Fruit fly (Drosophila melanogaster) whole organism, embryonic: ENCODE measurements around the gene CG42814.

Source experiments
- Aef1 ChIP-seq: fragments of 200-800 bp; sonication (Bioruptor generic); IDR thresholded peaks from 3 replicates; pipeline ENCODE4 v1.3.6; 2022; ENCODE audit warnings: missing biosample characterization, missing genetic modification characterization
- B-H1 ChIP-seq: fragments of 200-800 bp; sonication (Bioruptor generic); IDR thresholded peaks from 3 replicates; pipeline ENCODE4 v1.3.6; 2022; ENCODE audit warnings: missing biosample characterization, missing genetic modification characterization
- BEAF-32 ChIP-seq: fragments of 200-800 bp; sonication (Bioruptor generic); optimal IDR thresholded peaks from 3 replicates; lab custom pipeline; 2017; ENCODE audit warnings: missing biosample characterization, missing genetic modification characterization, mild to moderate bottlenecking, moderate library complexity, missing genetic modification reagents
- CG10147 ChIP-seq: fragments of 200-800 bp; sonication (Bioruptor generic); optimal IDR thresholded peaks from 2 replicates; lab custom pipeline; 2019; ENCODE audit warnings: missing biosample characterization, mild to moderate bottlenecking, missing genetic modification characterization, moderate library complexity
- CG10267 ChIP-seq: fragments of 200-800 bp; sonication (Bioruptor generic); optimal IDR thresholded peaks from 2 replicates; lab custom pipeline; 2018; ENCODE audit warnings: missing biosample characterization, mild to moderate bottlenecking, missing genetic modification characterization, moderate library complexity
- CG10654 ChIP-seq: fragments of 200-800 bp; sonication (Bioruptor generic); optimal IDR thresholded peaks from 2 replicates; lab custom pipeline; 2016; ENCODE audit warnings: missing biosample characterization, missing genetic modification characterization
- CG13123 ChIP-seq: fragments of 200-800 bp; sonication (Bioruptor generic); optimal IDR thresholded peaks from 2 replicates; lab custom pipeline; 2016; ENCODE audit warnings: missing biosample characterization, missing genetic modification characterization
- CG13287 ChIP-seq: fragments of 200-800 bp; sonication (Bioruptor generic); IDR thresholded peaks from 2 replicates; pipeline ENCODE4 v1.3.6; 2022; ENCODE audit warnings: missing biosample characterization, missing genetic modification characterization; ENCODE audit not compliant: partially characterized antibody
- CG13296 ChIP-seq: fragments of 200-800 bp; sonication (Bioruptor generic); optimal IDR thresholded peaks from 3 replicates; lab custom pipeline; 2018; ENCODE audit warnings: missing biosample characterization, mild to moderate bottlenecking, missing genetic modification characterization
- CG14667 ChIP-seq: fragments of 200-800 bp; sonication (Bioruptor generic); IDR thresholded peaks from 2 replicates; pipeline ENCODE4 v1.3.6; 2022; ENCODE audit warnings: missing biosample characterization, missing genetic modification characterization
- CG15514 ChIP-seq: fragments of 200-800 bp; sonication (Bioruptor generic); optimal IDR thresholded peaks from 3 replicates; lab custom pipeline; 2017; ENCODE audit warnings: missing biosample characterization, missing genetic modification characterization, mild to moderate bottlenecking, moderate library complexity, missing genetic modification reagents
- CG15696 ChIP-seq: fragments of 200-800 bp; sonication (Bioruptor generic); optimal IDR thresholded peaks from 2 replicates; lab custom pipeline; 2019; ENCODE audit warnings: missing biosample characterization, mild to moderate bottlenecking, missing genetic modification characterization, moderate library complexity
- CG16779 ChIP-seq: fragments of 200-800 bp; sonication (Bioruptor generic); IDR thresholded peaks from 2 replicates; pipeline ENCODE4 v1.3.6; 2022; ENCODE audit warnings: missing biosample characterization, missing genetic modification characterization
- CG16815 ChIP-seq: fragments of 200-800 bp; sonication (Bioruptor generic); optimal IDR thresholded peaks from 3 replicates; lab custom pipeline; 2017; ENCODE audit warnings: missing biosample characterization, mild to moderate bottlenecking, missing genetic modification characterization
- CG17912 ChIP-seq: fragments of 200-800 bp; sonication (Bioruptor generic); optimal IDR thresholded peaks from 2 replicates; lab custom pipeline; 2018; ENCODE audit warnings: missing biosample characterization, mild to moderate bottlenecking, missing genetic modification characterization
- CG2678 ChIP-seq: fragments of 200-800 bp; sonication (Bioruptor generic); optimal IDR thresholded peaks from 3 replicates; lab custom pipeline; 2019; ENCODE audit warnings: missing biosample characterization, mild to moderate bottlenecking, missing genetic modification characterization, moderate library complexity
- CG42726 ChIP-seq: fragments of 200-800 bp; sonication (Bioruptor generic); IDR thresholded peaks from 2 replicates; pipeline ENCODE4 v1.3.6; 2022; ENCODE audit warnings: missing biosample characterization, missing genetic modification characterization; ENCODE audit not compliant: partially characterized antibody
- CG4404 ChIP-seq: fragments of 200-800 bp; sonication (Bioruptor generic); IDR thresholded peaks from 2 replicates; pipeline ENCODE4 v1.3.6; 2022; ENCODE audit warnings: missing biosample characterization, missing genetic modification characterization
- CG7372 ChIP-seq: fragments of 200-800 bp; sonication (Bioruptor generic); IDR thresholded peaks from 2 replicates; pipeline ENCODE4 v1.3.6; 2022; ENCODE audit warnings: missing biosample characterization, missing genetic modification characterization
- CG9609 ChIP-seq: fragments of 200-800 bp; sonication (Bioruptor generic); optimal IDR thresholded peaks from 3 replicates; lab custom pipeline; 2016; ENCODE audit warnings: missing biosample characterization, missing genetic modification characterization
- D ChIP-seq, 2 experiments: fragments of 200-800 bp in 1 of 2; fragments of >200 bp in 1 of 2; sonication (Bioruptor generic) in 1 of 2; optimal IDR thresholded peaks; 2 replicates in 1 of 2; 3 replicates in 1 of 2; lab custom pipeline; 2017; ENCODE audit warnings: mild to moderate bottlenecking in 1 of 2, missing biosample characterization in 1 of 2, missing genetic modification characterization in 1 of 2, missing genetic modification reagents in 1 of 2
- H15 ChIP-seq: fragments of 200-800 bp; sonication (Bioruptor generic); IDR thresholded peaks from 3 replicates; pipeline ENCODE4 v1.3.6; 2022; ENCODE audit warnings: missing biosample characterization, missing genetic modification characterization
- HmgZ ChIP-seq: fragments of 200-800 bp; sonication (Bioruptor generic); optimal IDR thresholded peaks from 2 replicates; lab custom pipeline; 2018; ENCODE audit warnings: missing biosample characterization, mild to moderate bottlenecking, missing genetic modification characterization
- Hr3 ChIP-seq: fragments of 200-800 bp; sonication (Bioruptor generic); optimal IDR thresholded peaks from 3 replicates; lab custom pipeline; 2016; ENCODE audit warnings: missing biosample characterization, missing genetic modification characterization
- MTF-1 ChIP-seq: fragments of 200-800 bp; sonication (Bioruptor generic); optimal IDR thresholded peaks from 2 replicates; lab custom pipeline; 2018; ENCODE audit warnings: missing biosample characterization, mild to moderate bottlenecking, missing genetic modification characterization, borderline replicate concordance
- Med ChIP-seq: fragments of 200-800 bp; sonication (Bioruptor generic); peaks from one replicate; lab custom pipeline; 2016; ENCODE audit warnings: missing biosample characterization, missing genetic modification characterization, mild to moderate bottlenecking, inconsistent platforms, moderate library complexity
- NC2α ChIP-seq: fragments of 200-800 bp; sonication (Bioruptor generic); optimal IDR thresholded peaks from 2 replicates; lab custom pipeline; 2016; ENCODE audit warnings: missing biosample characterization, missing genetic modification characterization
- NC2β ChIP-seq: fragments of 200-800 bp; sonication (Bioruptor generic); optimal IDR thresholded peaks from 2 replicates; lab custom pipeline; 2016; ENCODE audit warnings: missing biosample characterization, missing genetic modification characterization
- Nf-YC ChIP-seq: fragments of 200-800 bp; optimal IDR thresholded peaks from 3 replicates; lab custom pipeline; 2019; ENCODE audit warnings: missing biosample characterization, mild to moderate bottlenecking, missing genetic modification characterization, moderate library complexity
- Sry-δ ChIP-seq: fragments of 200-800 bp; sonication (Bioruptor generic); optimal IDR thresholded peaks from 2 replicates; lab custom pipeline; 2016; ENCODE audit warnings: missing biosample characterization, missing genetic modification characterization
- TFAM ChIP-seq: fragments of 200-800 bp; sonication (Bioruptor generic); optimal IDR thresholded peaks from 2 replicates; lab custom pipeline; 2017; ENCODE audit warnings: missing biosample characterization, missing genetic modification characterization, inconsistent platforms
- ac ChIP-seq: fragments of 200-800 bp; sonication (Bioruptor generic); optimal IDR thresholded peaks from 3 replicates; lab custom pipeline; 2017; ENCODE audit warnings: missing biosample characterization, mild to moderate bottlenecking, missing genetic modification characterization
- bbx ChIP-seq: fragments of 200-800 bp; sonication (Bioruptor generic); IDR thresholded peaks from 2 replicates; pipeline ENCODE4 v1.3.6; 2022; ENCODE audit warnings: missing biosample characterization, missing genetic modification characterization; ENCODE audit not compliant: partially characterized antibody
- crc ChIP-seq: fragments of 200-800 bp; sonication (Bioruptor generic); optimal IDR thresholded peaks from 2 replicates; lab custom pipeline; 2016; ENCODE audit warnings: missing biosample characterization, missing genetic modification characterization
- gro ChIP-seq: fragments of 200-800 bp; sonication (Bioruptor generic); optimal IDR thresholded peaks from 2 replicates; lab custom pipeline; 2016; ENCODE audit warnings: missing biosample characterization, missing genetic modification characterization
- hbn ChIP-seq: fragments of 200-800 bp; sonication (Bioruptor generic); IDR thresholded peaks from 2 replicates; pipeline ENCODE4 v1.3.6; 2022; ENCODE audit warnings: missing biosample characterization, missing genetic modification characterization; ENCODE audit not compliant: partially characterized antibody
- lola ChIP-seq, 3 experiments: fragments of >200 bp in 2 of 3; fragments of 200-800 bp in 1 of 3; sonication (Bioruptor generic) in 1 of 3; optimal IDR thresholded peaks; 2 replicates each; lab custom pipeline; 2017 to 2019; ENCODE audit warnings: missing biosample characterization in 3 of 3, missing genetic modification characterization in 3 of 3, mild to moderate bottlenecking in 1 of 3, moderate library complexity in 1 of 3
- nerfin-1 ChIP-seq: fragments of 200-800 bp; sonication (Bioruptor generic); optimal IDR thresholded peaks from 3 replicates; lab custom pipeline; 2019; ENCODE audit warnings: missing biosample characterization, mild to moderate bottlenecking, missing genetic modification characterization, moderate library complexity
- nerfin-2 ChIP-seq: fragments of 200-800 bp; sonication (Bioruptor generic); IDR thresholded peaks from 2 replicates; pipeline ENCODE4 v1.3.6; 2022; ENCODE audit warnings: missing biosample characterization, missing genetic modification characterization; ENCODE audit not compliant: partially characterized antibody
- sd ChIP-seq: fragments of 200-800 bp; sonication (Bioruptor generic); optimal IDR thresholded peaks from 3 replicates; lab custom pipeline; 2018; ENCODE audit warnings: missing biosample characterization, mild to moderate bottlenecking, missing genetic modification characterization, moderate library complexity
- sens-2 ChIP-seq: fragments of 200-800 bp; sonication (Bioruptor generic); IDR thresholded peaks from 2 replicates; pipeline ENCODE4 v1.3.6; 2022; ENCODE audit warnings: missing biosample characterization, missing genetic modification characterization
- sna ChIP-seq: fragments of 200-800 bp; sonication (Bioruptor generic); IDR thresholded peaks from 2 replicates; pipeline ENCODE4 v1.3.6; 2022; ENCODE audit warnings: missing biosample characterization, missing genetic modification characterization; ENCODE audit not compliant: partially characterized antibody
- sqz ChIP-seq: fragments of 200-800 bp; sonication (Bioruptor generic); optimal IDR thresholded peaks from 3 replicates; lab custom pipeline; 2018; ENCODE audit warnings: missing biosample characterization, mild to moderate bottlenecking, missing genetic modification characterization
- trh ChIP-seq: fragments of 200-800 bp; sonication (Bioruptor generic); optimal IDR thresholded peaks from 2 replicates; lab custom pipeline; 2016; ENCODE audit warnings: missing biosample characterization, missing genetic modification characterization
- tx ChIP-seq: fragments of 200-800 bp; sonication (Bioruptor generic); optimal IDR thresholded peaks from 2 replicates; lab custom pipeline; 2016; ENCODE audit warnings: missing biosample characterization, missing genetic modification characterization
- unc-4 ChIP-seq: fragments of 200-800 bp; sonication (Bioruptor generic); IDR thresholded peaks from 2 replicates; pipeline ENCODE4 v1.3.6; 2022; ENCODE audit warnings: missing biosample characterization, missing genetic modification characterization; ENCODE audit not compliant: partially characterized antibody
- wek ChIP-seq: fragments of 200-800 bp; sonication (Bioruptor generic); optimal IDR thresholded peaks from 3 replicates; lab custom pipeline; 2018; ENCODE audit warnings: missing biosample characterization, mild to moderate bottlenecking, missing genetic modification characterization, moderate library complexity

Gene CG42814

dm6 chr3R:27273118-27274062 lies 44.1 kb upstream of the CG42814 start, which contains the start of gene CG5934 (continued):
- TF ChIP-seq nerfin-1 (tag; lab: Kevin White, UChicago) (no peak), CG42726 (no peak), MTF-1 (GFP tag; lab: Kevin White, UChicago) (no peak), sqz (GFP tag; lab: Kevin White, UChicago) (peak; percentile 14), Med (GFP tag; lab: Kevin White, UChicago) (peak; percentile 88), sd (no peak), CG15514 (GFP tag; lab: Kevin White, UChicago) (no peak), B-H1 (GFP tag; lab: Robert Waterston, UW) (no peak), CG17912 (GFP tag; lab: Kevin White, UChicago) (peak; percentile 1), CG10654 (GFP tag; lab: Kevin White, UChicago) (peak; percentile 0), Sry-δ (peak; percentile 42), unc-4 (GFP tag; lab: Robert Waterston, UW) (no peak), ac (GFP tag; lab: Kevin White, UChicago) (no peak), NC2α (peak; percentile 8), CG15696 (no peak), wek (GFP tag; lab: Kevin White, UChicago) (no peak), bbx (no peak), nerfin-2 (GFP tag; lab: Robert Waterston, UW) (no peak), H15 (no peak), CG13123 (no peak), CG2678 (tag; lab: Kevin White, UChicago) (no peak), trh (GFP tag; lab: Kevin White, UChicago) (no peak), BEAF-32 (GFP tag; lab: Kevin White, UChicago) (peak; percentile 38), CG14667 (GFP tag; lab: Robert Waterston, UW) (no peak), sens-2 (no peak), crc (no peak), gro (peak; percentile 17), TFAM (no peak), Hr3 (GFP tag; lab: Kevin White, UChicago) (peak; percentile 22), CG10147 (no peak), CG4404 (GFP tag; lab: Robert Waterston, UW) (no peak), CG9609 (GFP tag; lab: Kevin White, UChicago) (no peak), CG16815 (GFP tag; lab: Kevin White, UChicago) (no peak), hbn (GFP tag; lab: Robert Waterston, UW) (no peak), lola (GFP tag; optimal IDR thresholded peaks at IDR 0.05; lab: Kevin White, UChicago) (no peak), CG10267 (peak; percentile 93), CG13296 (no peak), NC2β (GFP tag; lab: Kevin White, UChicago) (peak; percentile 13), CG13287 (peak; percentile 24), CG7372 (GFP tag; lab: Robert Waterston, UW) (no peak), CG16779 (GFP tag; lab: Robert Waterston, UW) (no peak), tx (GFP tag; lab: Kevin White, UChicago) (peak; percentile 2), Aef1 (GFP tag; lab: Robert Waterston, UW) (peak; percentile 27; the same call in 1 of the 3 replicates), sna (GFP tag; lab: Robert Waterston, UW) (no peak), HmgZ (peak; percentile 27), D (optimal IDR thresholded peaks at IDR 0.05; lab: Kevin White, UChicago) (no peak), D (GFP tag; optimal IDR thresholded peaks at IDR 0.05; lab: Kevin White, UChicago) (no peak), Nf-YC (tag; lab: Kevin White, UChicago) (peak; percentile 5)
